Worm (Caenorhabditis elegans) whole organism, L4 larva: ENCODE data around the gene W05H9.4.
A peak's percentile ranks its signal among the peaks of the same experiment; 100 is the strongest.

ENCODE experiments used
- D1046.2 ChIP-seq: fragments of 200-800 bp; sonication (Bioruptor generic); IDR thresholded peaks from 2 replicates; pipeline ENCODE4 v1.3.6; 2022; ENCODE audit warnings: missing genetic modification characterization, missing compliant biosample characterization
- F37D6.2 ChIP-seq: sonication (generic microtip); optimal IDR thresholded peaks from 2 replicates; lab custom pipeline; 2016; ENCODE audit warnings: mild to moderate bottlenecking, missing genetic modification characterization, missing compliant biosample characterization
- T20F7.1 ChIP-seq: fragments of 200-800 bp; sonication (Bioruptor generic); optimal IDR thresholded peaks from 2 replicates; lab custom pipeline; 2018; ENCODE audit warnings: mild to moderate bottlenecking, missing genetic modification characterization, missing compliant biosample characterization
- Y105C5A.15 ChIP-seq: fragments of 200-800 bp; sonication (Bioruptor generic); IDR thresholded peaks from 2 replicates; pipeline ENCODE4 v1.3.6; 2022; ENCODE audit warnings: missing genetic modification characterization, missing compliant biosample characterization
- Y48G9A.11 ChIP-seq: fragments of 200-800 bp; sonication (Bioruptor generic); IDR thresholded peaks from 2 replicates; pipeline ENCODE4 v1.3.6; 2022; ENCODE audit warnings: missing genetic modification reagents, missing genetic modification characterization, missing compliant biosample characterization
- Y75B8A.6 ChIP-seq: fragments of 200-800 bp; sonication (Bioruptor generic); IDR thresholded peaks from 2 replicates; pipeline ENCODE4 v1.3.6; 2022; ENCODE audit warnings: missing genetic modification reagents, missing genetic modification characterization, missing compliant biosample characterization
- ZK337.2 ChIP-seq: fragments of 200-800 bp; sonication (Bioruptor generic); IDR thresholded peaks from 2 replicates; pipeline ENCODE4 v1.3.6; 2022; ENCODE audit warnings: missing genetic modification reagents, missing genetic modification characterization, missing compliant biosample characterization
- ZK546.5 ChIP-seq, 2 experiments: sonication (generic microtip); optimal IDR thresholded peaks; 2 replicates each; lab custom pipeline; 2017; ENCODE audit warnings: missing biosample characterization in 2 of 2, missing genetic modification characterization in 2 of 2
- arid-1 ChIP-seq: fragments of 200-800 bp; sonication (Bioruptor generic); conservative IDR thresholded peaks from 2 replicates; pipeline ENCODE4 v1.3.6; 2022; ENCODE audit warnings: missing genetic modification reagents, missing genetic modification characterization, missing compliant biosample characterization
- ceh-28 ChIP-seq: fragments of 150-350 bp; optimal IDR thresholded peaks from 2 replicates; lab custom pipeline; 2014; ENCODE audit warnings: missing biosample characterization, missing genetic modification reagents, missing genetic modification characterization
- ceh-32 ChIP-seq: sonication (generic microtip); optimal IDR thresholded peaks from 2 replicates; lab custom pipeline; 2016; ENCODE audit warnings: mild to moderate bottlenecking, missing genetic modification characterization, missing compliant biosample characterization; ENCODE audit not compliant: poor library complexity
- daf-19 ChIP-seq: fragments of 200-800 bp; sonication (Bioruptor generic); conservative IDR thresholded peaks from 2 replicates; pipeline ENCODE4 v1.3.6; 2022; ENCODE audit warnings: missing genetic modification characterization, missing compliant biosample characterization
- daf-8 ChIP-seq: fragments of 200-800 bp; sonication (Bioruptor generic); IDR thresholded peaks from 2 replicates; pipeline ENCODE4 v1.3.6; 2022; ENCODE audit warnings: missing genetic modification characterization, missing compliant biosample characterization
- dve-1 ChIP-seq: sonication (generic microtip); optimal IDR thresholded peaks from 2 replicates; lab custom pipeline; 2017; ENCODE audit warnings: antibody characterized with exemption, mild to moderate bottlenecking, missing genetic modification characterization, missing compliant biosample characterization; ENCODE audit not compliant: insufficient read depth
- egl-27 ChIP-seq: sonication (generic microtip); optimal IDR thresholded peaks from 3 replicates; lab custom pipeline; 2017; ENCODE audit warnings: missing biosample characterization, missing genetic modification reagents, missing genetic modification characterization
- egl-43 ChIP-seq: fragments of 200-800 bp; sonication (Bioruptor generic); IDR thresholded peaks from 2 replicates; pipeline ENCODE4 v1.3.6; 2022; ENCODE audit warnings: missing genetic modification reagents, missing genetic modification characterization, missing compliant biosample characterization
- fkh-10 ChIP-seq: fragments of 150-350 bp; optimal IDR thresholded peaks from 2 replicates; lab custom pipeline; 2014; ENCODE audit warnings: missing biosample characterization, missing genetic modification reagents, missing genetic modification characterization
- fos-1 ChIP-seq: fragments of 150-350 bp; optimal IDR thresholded peaks from 2 replicates; lab custom pipeline; 2014; ENCODE audit warnings: missing biosample characterization, missing genetic modification characterization
- gei-8 ChIP-seq: fragments of 200-800 bp; sonication (Bioruptor generic); optimal IDR thresholded peaks from 2 replicates; lab custom pipeline; 2018; ENCODE audit warnings: mild to moderate bottlenecking, missing genetic modification characterization, missing compliant biosample characterization
- hif-1 ChIP-seq, 2 experiments: sonication (generic microtip); optimal IDR thresholded peaks; 2 replicates each; lab custom pipeline; 2016 to 2017; ENCODE audit warnings: missing compliant biosample characterization in 2 of 2, missing genetic modification characterization in 2 of 2, missing genetic modification reagents in 2 of 2, missing genotype in 2 of 2, mild to moderate bottlenecking in 1 of 2
- hlh-11 ChIP-seq: fragments of 200-800 bp; sonication (Bioruptor generic); optimal IDR thresholded peaks from 2 replicates; lab custom pipeline; 2018; ENCODE audit warnings: mild to moderate bottlenecking, missing genetic modification characterization, missing compliant biosample characterization
- hlh-30 ChIP-seq: sonication (generic microtip); optimal IDR thresholded peaks from 2 replicates; lab custom pipeline; 2017; ENCODE audit warnings: antibody characterized with exemption, mild to moderate bottlenecking, missing genetic modification characterization, missing compliant biosample characterization; ENCODE audit not compliant: insufficient read depth
- lim-7 ChIP-seq: fragments of 200-800 bp; sonication (Bioruptor generic); IDR thresholded peaks from 2 replicates; pipeline ENCODE4 v1.3.6; 2022; ENCODE audit warnings: missing genetic modification characterization, missing compliant biosample characterization
- lin-1 ChIP-seq: fragments of 200-800 bp; sonication (Bioruptor generic); IDR thresholded peaks from 2 replicates; pipeline ENCODE4 v1.3.6; 2022; ENCODE audit warnings: missing genetic modification reagents, missing genetic modification characterization, missing compliant biosample characterization
- lin-13 ChIP-seq: fragments of 150-350 bp; optimal IDR thresholded peaks from 2 replicates; lab custom pipeline; 2014; ENCODE audit warnings: missing biosample characterization, missing genetic modification reagents, missing genetic modification characterization
- lin-15B ChIP-seq: fragments of 150-350 bp; sonication (generic microtip); optimal IDR thresholded peaks from 3 replicates; lab custom pipeline; 2014; ENCODE audit warnings: missing biosample characterization, missing genetic modification characterization
- lin-38 ChIP-seq: fragments of 200-800 bp; sonication (Bioruptor generic); IDR thresholded peaks from 2 replicates; pipeline ENCODE4 v1.3.6; 2022; ENCODE audit warnings: missing genetic modification reagents, missing genetic modification characterization, missing compliant biosample characterization
- lsy-2 ChIP-seq, 2 experiments: fragments of 150-350 bp in 1 of 2; sonication (generic microtip) in 1 of 2; optimal IDR thresholded peaks; 2 replicates each; lab custom pipeline; 2014 to 2017; ENCODE audit warnings: missing biosample characterization in 2 of 2, missing genetic modification characterization in 2 of 2
- mdt-29 ChIP-seq: fragments of 200-800 bp; sonication (Bioruptor generic); IDR thresholded peaks from 2 replicates; pipeline ENCODE4 v1.3.6; 2022; ENCODE audit warnings: missing genetic modification reagents, missing genetic modification characterization, missing compliant biosample characterization
- mep-1 ChIP-seq: fragments of 150-350 bp; sonication (generic microtip); optimal IDR thresholded peaks from 3 replicates; lab custom pipeline; 2014; ENCODE audit warnings: missing biosample characterization, missing genetic modification characterization
- mxl-2 ChIP-seq: fragments of 200-800 bp; sonication (Bioruptor generic); conservative IDR thresholded peaks from 2 replicates; pipeline ENCODE4 v1.3.6; 2022; ENCODE audit warnings: missing genetic modification reagents, missing genetic modification characterization, missing compliant biosample characterization
- mxl-3 ChIP-seq: fragments of 200-800 bp; sonication (Bioruptor generic); optimal IDR thresholded peaks from 2 replicates; lab custom pipeline; 2018; ENCODE audit warnings: mild to moderate bottlenecking, missing genetic modification characterization, missing compliant biosample characterization
- nhr-10 ChIP-seq: fragments of 150-350 bp; optimal IDR thresholded peaks from 2 replicates; lab custom pipeline; 2014; ENCODE audit warnings: missing biosample characterization, missing genetic modification characterization
- nhr-102 ChIP-seq: sonication (generic microtip); optimal IDR thresholded peaks from 2 replicates; lab custom pipeline; 2016; ENCODE audit warnings: mild to moderate bottlenecking, missing genetic modification characterization, moderate library complexity, missing compliant biosample characterization
- nhr-237 ChIP-seq: sonication (generic microtip); optimal IDR thresholded peaks from 2 replicates; lab custom pipeline; 2017; ENCODE audit warnings: missing biosample characterization, missing genetic modification characterization
- nhr-25 ChIP-seq: sonication (generic microtip); optimal IDR thresholded peaks from 2 replicates; lab custom pipeline; 2017; ENCODE audit warnings: missing genetic modification characterization, mild to moderate bottlenecking, missing compliant biosample characterization, antibody characterized with exemption, moderate library complexity, borderline replicate concordance; ENCODE audit not compliant: insufficient read depth
- nhr-28 ChIP-seq: fragments of 150-350 bp; optimal IDR thresholded peaks from 2 replicates; lab custom pipeline; 2014; ENCODE audit warnings: missing biosample characterization, missing genetic modification characterization
- nhr-42 ChIP-seq: fragments of 200-800 bp; sonication (Bioruptor generic); IDR thresholded peaks from 2 replicates; pipeline ENCODE4 v1.3.6; 2022; ENCODE audit warnings: missing genetic modification characterization, missing compliant biosample characterization
- nhr-6 ChIP-seq: fragments of 150-350 bp; optimal IDR thresholded peaks from 2 replicates; lab custom pipeline; 2014; ENCODE audit warnings: missing biosample characterization, missing genetic modification characterization
- pha-4 ChIP-seq, 2 experiments: fragments of 150-350 bp in 1 of 2; fragments of 200-800 bp in 1 of 2; sonication (Bioruptor generic) in 1 of 2; IDR thresholded peaks in 1 of 2; optimal IDR thresholded peaks in 1 of 2; 2 replicates each; pipeline versions ENCODE4 v1.3.6 to Lab custom; 2014 to 2022; ENCODE audit warnings: missing genetic modification characterization in 2 of 2, missing genetic modification reagents in 2 of 2, missing biosample characterization in 1 of 2, missing compliant biosample characterization in 1 of 2
- skn-1 ChIP-seq: fragments of 150-350 bp; optimal IDR thresholded peaks from 2 replicates; lab custom pipeline; 2014; ENCODE audit warnings: missing biosample characterization, missing genetic modification characterization
- snpc-1.2 ChIP-seq: fragments of 200-800 bp; sonication (Bioruptor generic); IDR thresholded peaks from 2 replicates; pipeline ENCODE4 v1.3.6; 2022; ENCODE audit warnings: missing genetic modification reagents, missing genetic modification characterization, missing compliant biosample characterization
- spr-3 ChIP-seq: fragments of 200-800 bp; sonication (Bioruptor generic); optimal IDR thresholded peaks from 2 replicates; lab custom pipeline; 2018; ENCODE audit warnings: mild to moderate bottlenecking, missing genetic modification characterization, missing compliant biosample characterization
- tag-97 ChIP-seq: fragments of 200-800 bp; sonication (Bioruptor generic); IDR thresholded peaks from 2 replicates; pipeline ENCODE4 v1.3.6; 2022; ENCODE audit warnings: missing genetic modification characterization, missing compliant biosample characterization
- tra-1 ChIP-seq: fragments of 200-800 bp; sonication (Bioruptor generic); IDR thresholded peaks from 2 replicates; pipeline ENCODE4 v1.3.6; 2022; ENCODE audit warnings: missing genetic modification reagents, missing genetic modification characterization, missing compliant biosample characterization
- unc-130 ChIP-seq: sonication (generic microtip); optimal IDR thresholded peaks from 2 replicates; lab custom pipeline; 2016; ENCODE audit warnings: missing genetic modification reagents, missing genetic modification characterization, missing compliant biosample characterization
- unc-39 ChIP-seq: sonication (generic microtip); optimal IDR thresholded peaks from 2 replicates; lab custom pipeline; 2017; ENCODE audit warnings: missing biosample characterization, missing genetic modification characterization
- zag-1 ChIP-seq: fragments of 150-350 bp; optimal IDR thresholded peaks from 2 replicates; lab custom pipeline; 2014; ENCODE audit warnings: missing biosample characterization, missing genetic modification characterization

The W05H9.4 gene

ce11 chrX:6292812-6293211, 29.4 kb downstream of the W05H9.4 start, which contains the start of gene mom-1:
Gene mom-1, plus strand, starts transcription at chrX:6293112.
- TF ChIP-seq ZK337.2 (GFP tag; lab: Robert Waterston, UW): no peak
- TF ChIP-seq ceh-32: no peak
- TF ChIP-seq mxl-3: no peak
- TF ChIP-seq fkh-10 (GFP tag; lab: Kevin White, UChicago): no peak
- TF ChIP-seq mdt-29 (GFP tag; lab: Robert Waterston, UW): no peak
- no peak for TF ChIP-seq Y105C5A.15 (GFP tag; lab: Robert Waterston, UW)
- no peak for TF ChIP-seq F37D6.2 (tag; lab: Kevin White, UChicago)
- TF ChIP-seq nhr-10: no peak
- no peak for TF ChIP-seq mep-1
- no peak for TF ChIP-seq mxl-2 (GFP tag; lab: Robert Waterston, UW)
- no peak for TF ChIP-seq skn-1 (tag; lab: Kevin White, UChicago)

- TF ChIP-seq lim-7 (GFP tag; lab: Robert Waterston, UW) (peak; percentile 53; the same call in 1 of the 2 replicates), gei-8 (peak; percentile 96), nhr-102 (peak; percentile 100), lin-1 (peak; percentile 94), unc-130 (GFP tag; lab: Kevin White, UChicago) (peak; percentile 40), fos-1 (tag; lab: Kevin White, UChicago) (peak; percentile 95), pha-4 (GFP tag; IDR thresholded peaks at IDR 0.05; lab: Robert Waterston, UW) (peak; percentile 97), pha-4 (tag; optimal IDR thresholded peaks at IDR 0.05; lab: Kevin White, UChicago) (peak; percentile 88), lin-13 (peak; percentile 98), lin-15B (tag; lab: Kevin White, UChicago) (peak; percentile 80), tra-1 (GFP tag; lab: Robert Waterston, UW) (peak; percentile 98), unc-39 (tag; lab: Kevin White, UChicago) (no peak), snpc-1.2 (no peak), egl-43 (peak; percentile 100), Y48G9A.11 (GFP tag; lab: Robert Waterston, UW) (0 out of 2 replicates have a peak, but pooled peaks have one; percentile 42), fkh-10 (GFP tag; lab: Kevin White, UChicago) (peak; percentile 100), daf-19 (GFP tag; lab: Robert Waterston, UW) (peak; percentile 97), F37D6.2 (tag; lab: Kevin White, UChicago) (peak; percentile 99), nhr-25 (tag; lab: Kevin White, UChicago) (peak; percentile 98), nhr-6 (peak; percentile 99), ceh-28 (tag; lab: Kevin White, UChicago) (peak; percentile 96), hif-1 (tag; optimal IDR thresholded peaks at IDR 0.05; lab: Kevin White, UChicago) (peak; percentile 85 to 92), nhr-42 (GFP tag; lab: Robert Waterston, UW) (peak; percentile 99), zag-1 (peak; percentile 99), lin-38 (GFP tag; lab: Robert Waterston, UW) (peak; percentile 89), lsy-2 (tag; optimal IDR thresholded peaks at IDR 0.05; lab: Kevin White, UChicago) (peak; percentile 96 to 97), hlh-11 (tag; lab: Kevin White, UChicago) (peak; percentile 98), hlh-30 (tag; lab: Kevin White, UChicago) (peak; percentile 95), dve-1 (peak; percentile 100), nhr-237 (peak; percentile 95), arid-1 (GFP tag; lab: Robert Waterston, UW) (peak; percentile 96), nhr-28 (tag; lab: Kevin White, UChicago) (peak; percentile 89), Y105C5A.15 (GFP tag; lab: Robert Waterston, UW) (peak; percentile 92), egl-27 (tag; lab: Kevin White, UChicago) (peak; percentile 95), T20F7.1 (GFP tag; lab: Kevin White, UChicago) (peak; percentile 94), ZK546.5 (tag; optimal IDR thresholded peaks at IDR 0.05; lab: Kevin White, UChicago) (peak; percentile 53 to 80), tag-97 (GFP tag; lab: Robert Waterston, UW) (peak; percentile 91; the same call in 1 of the 2 replicates), spr-3 (GFP tag; lab: Kevin White, UChicago) (peak; percentile 99), daf-8 (0 out of 2 replicates have a peak, but pooled peaks have one; percentile 83), Y75B8A.6 (peak; percentile 90), D1046.2 (peak; percentile 95)
Observed at ce11 chrX:6296402-6296844, 33.0 kb downstream of the W05H9.4 start.
